Worm (Caenorhabditis elegans) whole organism, mixed stage, embryonic: ENCODE results near the gene mrpl-16.

ENCODE experiments used
- elt-1 ChIP-seq: sonication (generic microtip); optimal IDR thresholded peaks from 2 replicates; lab custom pipeline; 2017; ENCODE audit warnings: missing genetic modification characterization, mild to moderate bottlenecking, missing compliant biosample characterization, antibody characterized with exemption, moderate library complexity, borderline replicate concordance; ENCODE audit not compliant: insufficient read depth
- nhr-2 ChIP-seq: fragments of 150-350 bp; optimal IDR thresholded peaks from 2 replicates; lab custom pipeline; 2014; ENCODE audit warnings: missing biosample characterization, missing genetic modification characterization

- no peak for TF ChIP-seq elt-1
- TF ChIP-seq nhr-2 (tag; lab: Kevin White, UChicago): no peak
These were observed 45.8 kb upstream of the mrpl-16 start, which contains the start of gene cdka-1 for ce11 chrIII:4658384-4658844.
